Fruit fly (Drosophila melanogaster): ENCODE results near the gene CG14546.

The CG14546 gene

DNA sequence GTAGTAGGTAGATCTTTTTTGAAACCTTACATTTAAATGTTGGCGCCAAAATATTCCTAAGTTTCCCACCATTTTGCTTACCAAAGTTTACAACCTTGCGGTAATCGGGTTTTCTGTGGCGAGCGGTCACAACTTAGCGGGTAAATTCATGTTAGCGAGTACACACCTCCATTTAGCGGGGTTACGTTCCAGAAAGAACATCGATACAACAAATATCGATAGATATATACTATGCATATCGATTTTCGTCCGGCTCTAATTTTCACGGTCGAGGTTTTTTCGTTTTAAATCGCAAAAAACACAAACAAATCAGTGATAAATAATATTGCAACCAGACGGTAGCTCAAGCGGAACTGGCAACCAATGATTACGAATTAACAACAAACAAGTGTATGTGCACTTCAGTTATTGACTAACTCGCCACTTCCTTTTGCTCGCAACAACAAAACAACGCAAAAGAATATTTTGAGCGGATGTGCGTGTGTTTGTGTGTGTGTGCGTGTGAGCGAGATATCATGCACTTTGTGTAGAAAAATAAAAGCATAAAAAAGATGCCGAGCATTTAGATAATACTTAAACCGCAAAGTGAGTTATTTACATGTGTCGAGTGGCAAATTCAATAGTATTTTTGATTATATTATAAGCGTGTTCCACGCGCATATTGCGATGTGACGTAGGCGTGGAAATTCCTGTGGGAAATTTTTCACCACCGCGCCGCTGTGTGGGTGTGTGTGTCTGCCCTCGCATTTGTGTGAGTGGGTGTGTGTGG is 33.9 kb downstream of the CG14546 start, which contains the start of gene Lnk (continued):
- peak; percentile 33 for TF ChIP-seq CG15601 (tag; optimal IDR thresholded peaks at IDR 0.05)
- no peak for TF ChIP-seq B-H1 (GFP tag; IDR thresholded peaks at IDR 0.05)
- peak; percentile 69 for TF ChIP-seq CG9932 (GFP tag; IDR thresholded peaks at IDR 0.05)
- peak; percentile 39 for TF ChIP-seq CoRest (tag; optimal IDR thresholded peaks at IDR 0.05)
- TF ChIP-seq CG17612 (GFP tag; IDR thresholded peaks at IDR 0.05): no peak
- no peak for TF ChIP-seq CG14667 (GFP tag; IDR thresholded peaks at IDR 0.05)
- TF ChIP-seq HmgZ (tag; optimal IDR thresholded peaks at IDR 0.05): peak; percentile 84
- peak; percentile 21; the same call in 1 of the 2 replicates for TF ChIP-seq slbo (GFP tag; IDR thresholded peaks at IDR 0.05)
- peak; percentile 96 for TF ChIP-seq Dp (GFP tag; optimal IDR thresholded peaks at IDR 0.05)
- TF ChIP-seq sr (GFP tag; IDR thresholded peaks at IDR 0.05): peak; percentile 95
- TF ChIP-seq CG5953 (GFP tag; IDR thresholded peaks at IDR 0.05): no peak
- peak; percentile 2 for TF ChIP-seq p53 (GFP tag; optimal IDR thresholded peaks at IDR 0.05)
- peak; percentile 81 for TF ChIP-seq tna (GFP tag; IDR thresholded peaks at IDR 0.05; ENCODE audit: partially characterized antibody)
- TF ChIP-seq HLH3B (GFP tag; IDR thresholded peaks at IDR 0.05): no peak
- TF ChIP-seq Adf1 (GFP tag; IDR thresholded peaks at IDR 0.05): no peak
- TF ChIP-seq CG2120 (GFP tag; optimal IDR thresholded peaks at IDR 0.05): peak; percentile 53
- peak; percentile 89 for TF ChIP-seq Scr (GFP tag; IDR thresholded peaks at IDR 0.05; ENCODE audit: partially characterized antibody)
- no peak for TF ChIP-seq Ssrp (tag; optimal IDR thresholded peaks at IDR 0.05)
- TF ChIP-seq Fer3 (tag; optimal IDR thresholded peaks at IDR 0.05): peak; percentile 25
- no peak; the same call in 2 of the 3 replicates for TF ChIP-seq zen2 (GFP tag; IDR thresholded peaks at IDR 0.05; ENCODE audit: partially characterized antibody)
- TF ChIP-seq pum (GFP tag; optimal IDR thresholded peaks at IDR 0.05): no peak
- TF ChIP-seq gcm2 (GFP tag; optimal IDR thresholded peaks at IDR 0.05): no peak
- TF ChIP-seq Eip74EF (GFP tag; optimal IDR thresholded peaks at IDR 0.05): no peak
- TF ChIP-seq CG10431 (GFP tag; optimal IDR thresholded peaks at IDR 0.05): no peak
- TF ChIP-seq CG6854 (GFP tag; optimal IDR thresholded peaks at IDR 0.05): peak; percentile 18
- TF ChIP-seq CG6654 (GFP tag; optimal IDR thresholded peaks at IDR 0.05): no peak
- no peak for TF ChIP-seq CG12219 (GFP tag; optimal IDR thresholded peaks at IDR 0.05)
- no peak for TF ChIP-seq cato (GFP tag; optimal IDR thresholded peaks at IDR 0.05; ENCODE audit: borderline replicate concordance)
- TF ChIP-seq CG10959 (GFP tag; IDR thresholded peaks at IDR 0.05): no peak
- TF ChIP-seq CG16815 (GFP tag; optimal IDR thresholded peaks at IDR 0.05): no peak
- TF ChIP-seq Atf-2 (GFP tag; optimal IDR thresholded peaks at IDR 0.05): no peak
- TF ChIP-seq Dref (GFP tag; IDR thresholded peaks at IDR 0.05): peak; percentile 98
- peak; percentile 9 for TF ChIP-seq CG7271 (tag; optimal IDR thresholded peaks at IDR 0.05)
- no peak for TF ChIP-seq Bteb2 (GFP tag; optimal IDR thresholded peaks at IDR 0.05)
- TF ChIP-seq CG13287 (GFP tag; IDR thresholded peaks at IDR 0.05; ENCODE audit: partially characterized antibody): peak; percentile 91
- peak; percentile 71 for TF ChIP-seq CG34376 (GFP tag; optimal IDR thresholded peaks at IDR 0.05)
- no peak for TF ChIP-seq CG18262 (tag; optimal IDR thresholded peaks at IDR 0.05)
- no peak for TF ChIP-seq CG17568 (GFP tag; optimal IDR thresholded peaks at IDR 0.05)
- no peak for TF ChIP-seq ara (GFP tag; IDR thresholded peaks at IDR 0.05)
- peak; percentile 7 for TF ChIP-seq CG10979 (tag; optimal IDR thresholded peaks at IDR 0.05)
- no peak for TF ChIP-seq CG17385 (GFP tag; optimal IDR thresholded peaks at IDR 0.05)
- TF ChIP-seq CG1529 (GFP tag; optimal IDR thresholded peaks at IDR 0.05): peak; percentile 31
- no peak for TF ChIP-seq Usf (GFP tag; optimal IDR thresholded peaks at IDR 0.05)
- TF ChIP-seq CG32767 (GFP tag; IDR thresholded peaks at IDR 0.05): no peak
- TF ChIP-seq CG8281 (tag; optimal IDR thresholded peaks at IDR 0.05): no peak
- no peak for TF ChIP-seq dimm (GFP tag; IDR thresholded peaks at IDR 0.05)
- TF ChIP-seq Six4 (GFP tag; optimal IDR thresholded peaks at IDR 0.05): no peak
- TF ChIP-seq fru (optimal IDR thresholded peaks at IDR 0.05): no peak
- no peak for TF ChIP-seq CG2199 (GFP tag; IDR thresholded peaks at IDR 0.05)
- TF ChIP-seq CG2116 (GFP tag; optimal IDR thresholded peaks at IDR 0.05): peak; percentile 77

All from whole organism, embryonic.